Worm (Caenorhabditis elegans) whole organism, L4/young adult: ENCODE data around the gene nhr-143.

Source experiments
- W03F9.2 ChIP-seq: fragments of 150-350 bp; optimal IDR thresholded peaks from 2 replicates; lab custom pipeline; 2014; ENCODE audit warnings: missing biosample characterization, missing genetic modification characterization
- dao-5 ChIP-seq: sonication (generic microtip); optimal IDR thresholded peaks from 2 replicates; lab custom pipeline; 2016; ENCODE audit warnings: missing genotype, missing genetic modification characterization, moderate library complexity, missing compliant biosample characterization
- him-1 ChIP-seq: sonication (generic microtip); optimal IDR thresholded peaks from 2 replicates; lab custom pipeline; 2016; ENCODE audit warnings: missing genotype, missing genetic modification reagents, missing genetic modification characterization, missing compliant biosample characterization

Gene nhr-143

ce11 chrV:8985740-8986139 is 11.0 kb upstream of the nhr-143 start, which contains the start of gene str-85:
Gene str-85 (minus strand): TSS chrV:8985840.
- TF ChIP-seq dao-5 (tag; lab: Kevin White, UChicago), result no peak
- TF ChIP-seq W03F9.2, result no peak
- no peak for TF ChIP-seq him-1 (tag; lab: Kevin White, UChicago)

ce11 chrV:8984783-8985182 is 10.0 kb upstream of the nhr-143 start:
- TF ChIP-seq W03F9.2 (no peak), dao-5 (tag; lab: Kevin White, UChicago) (no peak), him-1 (tag; lab: Kevin White, UChicago) (no peak)

- TF ChIP-seq W03F9.2 (no peak), dao-5 (tag; lab: Kevin White, UChicago) (no peak), him-1 (tag; lab: Kevin White, UChicago) (no peak)
Observed at ce11 chrV:8983604-8984003, 8.9 kb upstream of the nhr-143 start, which contains the start of gene str-86. Gene str-86 (minus strand): TSS chrV:8983704.

- no peak for TF ChIP-seq him-1 (tag; lab: Kevin White, UChicago)
- no peak for TF ChIP-seq W03F9.2
- TF ChIP-seq dao-5 (tag; lab: Kevin White, UChicago), result no peak
Observed at ce11 chrV:8980845-8981244, 6.1 kb upstream of the nhr-143 start, which contains the start of gene str-84. Gene str-84 (minus strand): TSS chrV:8980945.

ce11 chrV:8977895-8978294 is 3.2 kb upstream of the nhr-143 start:
- TF ChIP-seq dao-5 (tag; lab: Kevin White, UChicago) (no peak), him-1 (tag; lab: Kevin White, UChicago) (no peak), W03F9.2 (no peak)

ce11 chrV:8972271-8972670 is 2.5 kb downstream of the nhr-143 start, which contains the start of gene nhr-195:
Gene nhr-195 (minus strand): TSS chrV:8972371.
- no peak for TF ChIP-seq him-1 (tag; lab: Kevin White, UChicago)
- no peak for TF ChIP-seq dao-5 (tag; lab: Kevin White, UChicago)
- TF ChIP-seq W03F9.2, result no peak

ce11 chrV:8966086-8966485 is 8.7 kb downstream of the nhr-143 start, which contains the start of gene nhr-219:
Gene nhr-219 (minus strand): TSS chrV:8966186.
- no peak for TF ChIP-seq him-1 (tag; lab: Kevin White, UChicago)
- TF ChIP-seq dao-5 (tag; lab: Kevin White, UChicago), result no peak
- TF ChIP-seq W03F9.2, result no peak

- no peak for TF ChIP-seq him-1 (tag; lab: Kevin White, UChicago)
- no peak for TF ChIP-seq dao-5 (tag; lab: Kevin White, UChicago)
- TF ChIP-seq W03F9.2, result no peak
Observed at ce11 chrV:8964055-8964758, 10.5 kb downstream of the nhr-143 start, which contains the start of gene nhr-44. Gene nhr-44 (minus strand): TSS chrV:8964105.

ce11 chrV:8956387-8957095 is 18.2 kb downstream of the nhr-143 start, which contains the start of gene ttc-17:
Gene ttc-17 (plus strand): TSS chrV:8957045.
- TF ChIP-seq W03F9.2 (no peak), him-1 (tag; lab: Kevin White, UChicago) (no peak), dao-5 (tag; lab: Kevin White, UChicago) (no peak)

ce11 chrV:8949873-8950272 is 24.9 kb downstream of the nhr-143 start:
- TF ChIP-seq him-1 (tag; lab: Kevin White, UChicago) (no peak), W03F9.2 (no peak), dao-5 (tag; lab: Kevin White, UChicago) (no peak)

- TF ChIP-seq W03F9.2, result no peak
- no peak for TF ChIP-seq dao-5 (tag; lab: Kevin White, UChicago)
- TF ChIP-seq him-1 (tag; lab: Kevin White, UChicago), result no peak
Observed at ce11 chrV:8948996-8949395, 25.7 kb downstream of the nhr-143 start.

ce11 chrV:8948365-8948764 is 26.4 kb downstream of the nhr-143 start:
- no peak for TF ChIP-seq W03F9.2
- TF ChIP-seq dao-5 (tag; lab: Kevin White, UChicago), result no peak
- TF ChIP-seq him-1 (tag; lab: Kevin White, UChicago), result no peak

- TF ChIP-seq him-1 (tag; lab: Kevin White, UChicago) (no peak), W03F9.2 (no peak), dao-5 (tag; lab: Kevin White, UChicago) (no peak)
Observed at ce11 chrV:8947499-8947898, 27.2 kb downstream of the nhr-143 start, which contains the start of gene gck-1. Gene gck-1 (plus strand): TSS chrV:8947799.

ce11 chrV:8946142-8946541 is 28.6 kb downstream of the nhr-143 start:
- TF ChIP-seq W03F9.2, result no peak
